Worm (Caenorhabditis elegans) whole organism, late embryonic: ENCODE results near the gene nlp-32.
A peak's percentile ranks its signal among the peaks of the same experiment; 100 is the strongest.

ENCODE experiments used
- C08G9.2 ChIP-seq: sonication (generic microtip); optimal IDR thresholded peaks from 2 replicates; lab custom pipeline; 2016; ENCODE audit warnings: mild to moderate bottlenecking, missing genetic modification characterization, moderate library complexity, missing compliant biosample characterization
- C38D4.7 ChIP-seq: fragments of 200-800 bp; sonication (Bioruptor generic); optimal IDR thresholded peaks from 2 replicates; lab custom pipeline; 2018; ENCODE audit warnings: mild to moderate bottlenecking, missing genetic modification characterization, moderate library complexity, missing compliant biosample characterization
- F13H6.1 ChIP-seq: sonication (generic microtip); optimal IDR thresholded peaks from 2 replicates; lab custom pipeline; 2016; ENCODE audit warnings: missing genetic modification characterization, missing compliant biosample characterization
- K02D7.2 ChIP-seq: sonication (generic microtip); optimal IDR thresholded peaks from 2 replicates; lab custom pipeline; 2017; ENCODE audit warnings: mild to moderate bottlenecking, missing genetic modification characterization, missing compliant biosample characterization
- ahr-1 ChIP-seq: sonication (generic microtip); optimal IDR thresholded peaks from 2 replicates; lab custom pipeline; 2016; ENCODE audit warnings: missing genetic modification characterization, missing compliant biosample characterization
- ceh-14 ChIP-seq: sonication (generic microtip); optimal IDR thresholded peaks from 2 replicates; lab custom pipeline; 2016; ENCODE audit warnings: missing genotype, missing genetic modification characterization, missing compliant biosample characterization
- ceh-18 ChIP-seq: sonication (generic microtip); optimal IDR thresholded peaks from 2 replicates; lab custom pipeline; 2016; ENCODE audit warnings: missing genetic modification characterization, missing compliant biosample characterization
- ceh-19 ChIP-seq: fragments of 200-800 bp; sonication (Bioruptor generic); optimal IDR thresholded peaks from 2 replicates; lab custom pipeline; 2018; ENCODE audit warnings: mild to moderate bottlenecking, missing genetic modification characterization, missing compliant biosample characterization
- ceh-22 ChIP-seq: sonication (generic microtip); optimal IDR thresholded peaks from 2 replicates; lab custom pipeline; 2017; ENCODE audit warnings: missing biosample characterization, missing genetic modification characterization
- ceh-30 ChIP-seq: fragments of 150-350 bp; optimal IDR thresholded peaks from 2 replicates; lab custom pipeline; 2014; ENCODE audit warnings: missing biosample characterization, missing genetic modification characterization
- ceh-34 ChIP-seq: sonication (generic microtip); optimal IDR thresholded peaks from 2 replicates; lab custom pipeline; 2016; ENCODE audit warnings: mild to moderate bottlenecking, missing genetic modification characterization, missing compliant biosample characterization
- ceh-45 ChIP-seq: fragments of 200-800 bp; sonication (Bioruptor generic); IDR thresholded peaks from 2 replicates; pipeline ENCODE4 v1.3.6; 2022; ENCODE audit warnings: missing genetic modification reagents, missing genetic modification characterization, missing compliant biosample characterization
- ceh-48 ChIP-seq: sonication (generic microtip); optimal IDR thresholded peaks from 2 replicates; lab custom pipeline; 2016; ENCODE audit warnings: missing genetic modification characterization, inconsistent platforms, missing compliant biosample characterization
- ceh-6 ChIP-seq: fragments of 200-800 bp; sonication (Bioruptor generic); optimal IDR thresholded peaks from 2 replicates; lab custom pipeline; 2018; ENCODE audit warnings: mild to moderate bottlenecking, missing genetic modification characterization, missing compliant biosample characterization
- ceh-9 ChIP-seq: sonication (generic microtip); optimal IDR thresholded peaks from 2 replicates; lab custom pipeline; 2016; ENCODE audit warnings: mild to moderate bottlenecking, missing genetic modification characterization, inconsistent platforms, missing compliant biosample characterization
- che-1 ChIP-seq: sonication (generic microtip); optimal IDR thresholded peaks from 2 replicates; lab custom pipeline; 2016; ENCODE audit warnings: mild to moderate bottlenecking, missing genetic modification characterization, missing compliant biosample characterization
- dmd-4 ChIP-seq: sonication (generic microtip); optimal IDR thresholded peaks from 2 replicates; lab custom pipeline; 2016; ENCODE audit warnings: borderline replicate concordance, missing genetic modification characterization, missing compliant biosample characterization
- dve-1 ChIP-seq: sonication (generic microtip); optimal IDR thresholded peaks from 2 replicates; lab custom pipeline; 2017; ENCODE audit warnings: antibody characterized with exemption, mild to moderate bottlenecking, missing genetic modification characterization, missing compliant biosample characterization
- elt-4 ChIP-seq: sonication (generic microtip); optimal IDR thresholded peaks from 2 replicates; lab custom pipeline; 2016; ENCODE audit warnings: missing genetic modification characterization, missing compliant biosample characterization
- ets-4 ChIP-seq: sonication (generic microtip); optimal IDR thresholded peaks from 2 replicates; lab custom pipeline; 2016; ENCODE audit warnings: missing genetic modification characterization, missing compliant biosample characterization
- fax-1 ChIP-seq: sonication (generic microtip); optimal IDR thresholded peaks from 2 replicates; lab custom pipeline; 2016; ENCODE audit warnings: missing genotype, missing genetic modification characterization, missing compliant biosample characterization
- hlh-30 ChIP-seq: sonication (generic microtip); optimal IDR thresholded peaks from 2 replicates; lab custom pipeline; 2017; ENCODE audit warnings: antibody characterized with exemption, missing genetic modification characterization, missing compliant biosample characterization; ENCODE audit not compliant: insufficient read depth
- lim-6 ChIP-seq: sonication (generic microtip); optimal IDR thresholded peaks from 2 replicates; lab custom pipeline; 2016; ENCODE audit warnings: missing genetic modification characterization, missing compliant biosample characterization
- mec-3 ChIP-seq: sonication (generic microtip); optimal IDR thresholded peaks from 2 replicates; lab custom pipeline; 2016; ENCODE audit warnings: borderline replicate concordance, missing genetic modification characterization, missing compliant biosample characterization
- npax-4 ChIP-seq: sonication (generic microtip); optimal IDR thresholded peaks from 2 replicates; lab custom pipeline; 2016; ENCODE audit warnings: missing genetic modification characterization, missing compliant biosample characterization
- odd-2 ChIP-seq: sonication (generic microtip); optimal IDR thresholded peaks from 2 replicates; lab custom pipeline; 2017; ENCODE audit warnings: antibody characterized with exemption, mild to moderate bottlenecking, missing genetic modification characterization, missing compliant biosample characterization
- pat-9 ChIP-seq: fragments of 200-800 bp; sonication (Bioruptor generic); optimal IDR thresholded peaks from 2 replicates; lab custom pipeline; 2018; ENCODE audit warnings: mild to moderate bottlenecking, missing genetic modification characterization, moderate library complexity, missing compliant biosample characterization
- pqm-1 ChIP-seq: sonication (generic microtip); optimal IDR thresholded peaks from 2 replicates; lab custom pipeline; 2016; ENCODE audit warnings: missing genetic modification characterization, missing compliant biosample characterization
- ref-2 ChIP-seq: sonication (generic microtip); optimal IDR thresholded peaks from 2 replicates; lab custom pipeline; 2016; ENCODE audit warnings: missing genetic modification characterization, missing compliant biosample characterization
- sdc-2 ChIP-seq: sonication (generic microtip); optimal IDR thresholded peaks from 2 replicates; lab custom pipeline; 2016; ENCODE audit warnings: missing genotype, missing genetic modification characterization, missing compliant biosample characterization
- sox-4 ChIP-seq: sonication (generic microtip); optimal IDR thresholded peaks from 2 replicates; lab custom pipeline; 2017; ENCODE audit warnings: mild to moderate bottlenecking, missing genetic modification characterization, inconsistent platforms, missing compliant biosample characterization
- tbx-7 ChIP-seq: sonication (generic microtip); optimal IDR thresholded peaks from 2 replicates; lab custom pipeline; 2016; ENCODE audit warnings: missing genotype, missing genetic modification characterization, missing compliant biosample characterization
- ttx-3 ChIP-seq: sonication (generic microtip); optimal IDR thresholded peaks from 2 replicates; lab custom pipeline; 2016; ENCODE audit warnings: missing genetic modification reagents, missing genetic modification characterization, missing compliant biosample characterization
- unc-42 ChIP-seq: sonication (generic microtip); optimal IDR thresholded peaks from 2 replicates; lab custom pipeline; 2016; ENCODE audit warnings: missing genotype, missing genetic modification characterization, missing compliant biosample characterization
- unc-55 ChIP-seq: sonication (generic microtip); optimal IDR thresholded peaks from 2 replicates; lab custom pipeline; 2017; ENCODE audit warnings: missing biosample characterization, missing genetic modification reagents, missing genetic modification characterization
- unc-86 ChIP-seq: sonication (generic microtip); optimal IDR thresholded peaks from 2 replicates; lab custom pipeline; 2016; ENCODE audit warnings: missing genetic modification characterization, missing compliant biosample characterization
- zip-5 ChIP-seq: sonication (generic microtip); optimal IDR thresholded peaks from 2 replicates; lab custom pipeline; 2016; ENCODE audit warnings: missing genetic modification characterization, missing compliant biosample characterization
- ztf-16 ChIP-seq: sonication (generic microtip); optimal IDR thresholded peaks from 2 replicates; lab custom pipeline; 2017; ENCODE audit warnings: missing genetic modification characterization, missing compliant biosample characterization

The nlp-32 gene

DNA sequence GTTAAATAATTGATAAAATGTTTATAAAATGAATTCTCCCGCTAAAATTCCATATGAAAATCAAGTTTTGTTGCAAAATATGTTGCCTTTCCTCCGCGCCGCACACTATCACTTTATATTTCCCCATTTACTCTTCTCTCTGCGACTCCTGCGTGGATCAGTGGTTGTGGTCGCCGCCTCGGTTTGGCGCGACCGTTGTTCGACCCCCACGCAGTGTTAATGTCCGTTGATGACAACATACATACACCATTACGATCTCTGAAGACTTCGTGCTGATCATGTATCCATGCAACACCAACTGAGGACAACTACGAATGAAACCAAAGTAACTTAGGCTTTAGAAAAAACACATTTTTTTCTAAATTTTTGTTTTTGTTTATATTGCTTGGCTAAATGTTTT, 16.2 kb upstream of the nlp-32 start (continued):
- peak; percentile 93 for TF ChIP-seq ceh-14 (tag; lab: Kevin White, UChicago)
- peak; percentile 88 for TF ChIP-seq ceh-18 (tag; lab: Kevin White, UChicago)
- no peak for TF ChIP-seq ceh-22
- peak; percentile 88 for TF ChIP-seq ceh-34 (tag; lab: Kevin White, UChicago)
- peak; percentile 87 for TF ChIP-seq pqm-1
- TF ChIP-seq C38D4.7 (GFP tag; lab: Kevin White, UChicago): peak; percentile 83
- peak; percentile 75 for TF ChIP-seq ceh-48 (tag; lab: Kevin White, UChicago)
- peak; percentile 0 for TF ChIP-seq tbx-7 (tag; lab: Kevin White, UChicago)
- TF ChIP-seq fax-1 (tag; lab: Kevin White, UChicago): peak; percentile 82
- TF ChIP-seq ets-4 (tag; lab: Kevin White, UChicago): peak; percentile 70
- TF ChIP-seq mec-3 (tag; lab: Kevin White, UChicago): peak; percentile 56
- peak; percentile 83 for TF ChIP-seq dve-1 (tag; lab: Kevin White, UChicago)
- TF ChIP-seq che-1 (tag; lab: Kevin White, UChicago): peak; percentile 88
- no peak for TF ChIP-seq hlh-30
- peak; percentile 78 for TF ChIP-seq npax-4 (tag; lab: Kevin White, UChicago)
- peak; percentile 88 for TF ChIP-seq ztf-16 (tag; lab: Kevin White, UChicago)

DNA sequence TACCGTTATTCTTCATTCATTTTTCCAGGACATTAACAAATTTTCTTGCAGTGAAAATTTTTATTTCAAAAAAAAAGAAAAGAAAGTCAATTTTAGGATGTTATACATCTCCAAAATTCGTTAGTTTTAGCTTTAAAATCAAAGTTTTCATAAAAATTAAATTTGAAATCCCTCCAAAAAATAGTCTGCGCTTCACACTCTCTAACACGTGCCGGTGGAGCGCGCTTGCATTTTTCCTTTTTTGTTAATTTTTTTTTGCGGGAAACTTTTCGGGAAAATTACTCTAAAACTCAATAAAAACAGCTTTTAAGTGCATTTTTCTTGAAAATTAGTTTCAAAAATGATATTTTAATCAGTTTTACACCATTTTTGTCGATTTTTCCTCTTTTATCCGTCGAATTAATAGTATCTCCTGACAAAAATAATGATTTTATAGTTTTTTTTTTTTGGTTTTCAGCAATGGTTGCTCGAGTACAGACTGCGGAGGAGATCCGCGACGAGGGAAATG, 4.8 kb upstream of the nlp-32 start, which contains the start of gene unc-45:
Gene unc-45 (plus strand): TSS at position 458 of the 508 bp plus-strand sequence.
- TF ChIP-seq ahr-1 (tag; lab: Kevin White, UChicago) (no peak), zip-5 (tag; lab: Kevin White, UChicago) (no peak), ztf-16 (tag; lab: Kevin White, UChicago) (no peak), ceh-9 (tag; lab: Kevin White, UChicago) (no peak), ceh-45 (no peak), lim-6 (tag; lab: Kevin White, UChicago) (no peak), unc-42 (tag; lab: Kevin White, UChicago) (peak; percentile 23)

DNA sequence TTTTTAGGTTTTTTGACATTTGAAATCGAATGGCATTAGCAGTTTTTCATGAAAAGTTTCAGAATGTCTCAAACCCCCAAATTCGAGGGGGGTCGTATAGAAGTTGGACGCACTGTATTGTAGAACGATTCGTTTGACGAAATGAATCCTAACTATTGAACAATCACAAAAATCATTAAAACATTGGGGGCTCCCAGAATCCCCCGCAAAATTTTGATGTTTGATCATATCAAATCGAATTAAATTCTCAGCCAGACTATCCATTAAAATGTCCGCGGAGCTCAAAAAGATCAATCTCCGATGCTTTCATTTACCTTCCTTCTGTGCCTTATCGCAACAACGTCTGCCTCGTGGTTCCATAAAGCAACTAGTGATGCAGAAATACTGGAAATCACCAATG, 2.1 kb upstream of the nlp-32 start, which contains the start of gene F30H5.5:
Gene F30H5.5 (plus strand): TSS at position 301 of the 400 bp plus-strand sequence.
- TF ChIP-seq ceh-34 (tag; lab: Kevin White, UChicago) (no peak), K02D7.2 (no peak), ceh-48 (tag; lab: Kevin White, UChicago) (no peak), unc-55 (no peak), ceh-6 (GFP tag; lab: Kevin White, UChicago) (no peak), ceh-30 (no peak), unc-86 (tag; lab: Kevin White, UChicago) (no peak), elt-4 (tag; lab: Kevin White, UChicago) (no peak), ttx-3 (tag; lab: Kevin White, UChicago) (no peak), F13H6.1 (tag; lab: Kevin White, UChicago) (no peak), odd-2 (tag; lab: Kevin White, UChicago) (no peak), ceh-18 (tag; lab: Kevin White, UChicago) (no peak), sdc-2 (tag; lab: Kevin White, UChicago) (no peak), ceh-22 (no peak), che-1 (tag; lab: Kevin White, UChicago) (no peak), C08G9.2 (tag; lab: Kevin White, UChicago) (no peak), hlh-30 (no peak)
- TF ChIP-seq, all 69 proteins: peak for 0

DNA sequence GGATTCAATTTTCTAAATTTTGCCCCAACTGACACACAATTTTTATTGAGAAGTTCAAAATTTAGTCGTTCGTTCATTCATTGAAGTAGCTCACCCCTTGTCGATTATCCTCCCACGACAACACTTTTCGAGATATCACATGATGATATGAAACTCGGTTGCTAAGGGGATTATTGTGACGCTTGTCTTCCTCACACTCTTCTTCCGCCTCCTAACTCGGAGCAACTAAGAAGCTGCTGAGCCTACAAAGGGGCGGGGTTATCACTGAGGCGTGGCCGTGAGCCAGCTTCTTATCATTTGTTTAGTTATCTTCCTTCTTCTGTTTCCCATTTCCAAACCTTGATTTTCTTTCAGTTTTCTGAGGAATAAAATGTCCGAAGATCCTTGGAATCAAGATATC, 2.8 kb downstream of the nlp-32 start, which contains the start of gene F10C5.3:
Gene F10C5.3 (plus strand): TSS at position 313 of the 400 bp plus-strand sequence.
- TF ChIP-seq dmd-4 (no peak), ref-2 (tag; lab: Kevin White, UChicago) (no peak), sox-4 (tag; lab: Kevin White, UChicago) (no peak), ceh-19 (GFP tag; lab: Kevin White, UChicago) (no peak), K02D7.2 (no peak), ahr-1 (tag; lab: Kevin White, UChicago) (no peak), pat-9 (no peak), ceh-6 (GFP tag; lab: Kevin White, UChicago) (no peak)
